Worm (Caenorhabditis elegans) whole organism, L2 larva: ENCODE results near the gene sir-2.1.

Experiments used
- F13H6.1 ChIP-seq: sonication (generic microtip); optimal IDR thresholded peaks from 2 replicates; lab custom pipeline; 2016; ENCODE audit warnings: missing genetic modification characterization, missing compliant biosample characterization
- lin-11 ChIP-seq: fragments of 150-350 bp; sonication (generic microtip); optimal IDR thresholded peaks from 2 replicates; lab custom pipeline; 2014; ENCODE audit warnings: missing biosample characterization, missing genetic modification characterization, inconsistent platforms, mixed read lengths
- nhr-10 ChIP-seq: sonication (generic microtip); optimal IDR thresholded peaks from 2 replicates; lab custom pipeline; 2017; ENCODE audit warnings: missing biosample characterization, missing genetic modification characterization

ce11 chrIV:10413828-10414227, 47.8 kb upstream of the sir-2.1 start, which contains the start of gene R10H10.7:
- TF ChIP-seq lin-11 (tag; lab: Kevin White, UChicago): no peak
- TF ChIP-seq F13H6.1: no peak
- no peak for TF ChIP-seq nhr-10 (tag; lab: Kevin White, UChicago)
